Worm (Caenorhabditis elegans) whole organism, L2 larva: ENCODE results near the gene tif-1A.
A peak's percentile ranks its signal among the peaks of the same experiment; 100 is the strongest.

Experiments
- C34F6.9 ChIP-seq: fragments of 150-350 bp; optimal IDR thresholded peaks from 2 replicates; lab custom pipeline; 2014; ENCODE audit warnings: missing biosample characterization, missing genetic modification characterization
- F13H6.1 ChIP-seq: sonication (generic microtip); optimal IDR thresholded peaks from 2 replicates; lab custom pipeline; 2016; ENCODE audit warnings: missing genetic modification characterization, missing compliant biosample characterization
- R02D3.7 ChIP-seq: fragments of 150-350 bp; optimal IDR thresholded peaks from 2 replicates; lab custom pipeline; 2014; ENCODE audit warnings: missing biosample characterization, missing genetic modification characterization
- Y55F3AM.14 ChIP-seq: fragments of 200-800 bp; sonication (Bioruptor generic); optimal IDR thresholded peaks from 2 replicates; lab custom pipeline; 2018; ENCODE audit warnings: mild to moderate bottlenecking, missing genetic modification characterization, missing compliant biosample characterization
- alr-1 ChIP-seq: fragments of 150-350 bp; optimal IDR thresholded peaks from 2 replicates; lab custom pipeline; 2014; ENCODE audit warnings: missing biosample characterization, missing genetic modification characterization
- aly-2 ChIP-seq: fragments of 150-350 bp; optimal IDR thresholded peaks from 2 replicates; lab custom pipeline; 2014; ENCODE audit warnings: missing biosample characterization, missing genetic modification characterization
- ama-1 ChIP-seq: fragments of 150-350 bp; optimal IDR thresholded peaks from 2 replicates; lab custom pipeline; 2018; ENCODE audit warnings: inconsistent platforms
- blmp-1 ChIP-seq: sonication (generic microtip); optimal IDR thresholded peaks from 2 replicates; lab custom pipeline; 2017; ENCODE audit warnings: missing genetic modification characterization, mild to moderate bottlenecking, missing compliant biosample characterization, antibody characterized with exemption, moderate library complexity; ENCODE audit not compliant: insufficient read depth
- ceh-16 ChIP-seq: fragments of 150-350 bp; optimal IDR thresholded peaks from 2 replicates; lab custom pipeline; 2014; ENCODE audit warnings: missing biosample characterization, missing genetic modification characterization
- ceh-82 ChIP-seq: fragments of 150-350 bp; optimal IDR thresholded peaks from 2 replicates; lab custom pipeline; 2014; ENCODE audit warnings: missing biosample characterization, missing genetic modification characterization
- crh-2 ChIP-seq: sonication (generic microtip); optimal IDR thresholded peaks from 2 replicates; lab custom pipeline; 2017; ENCODE audit warnings: missing biosample characterization, missing genetic modification characterization
- dmd-4 ChIP-seq: sonication (generic microtip); optimal IDR thresholded peaks from 2 replicates; lab custom pipeline; 2017; ENCODE audit warnings: missing biosample characterization, missing genetic modification characterization
- egl-27 ChIP-seq: sonication (generic microtip); optimal IDR thresholded peaks from 3 replicates; lab custom pipeline; 2017; ENCODE audit warnings: missing biosample characterization, missing genetic modification reagents, missing genetic modification characterization
- elt-1 ChIP-seq: fragments of 150-350 bp; optimal IDR thresholded peaks from 2 replicates; lab custom pipeline; 2014; ENCODE audit warnings: missing biosample characterization, missing genetic modification characterization
- fos-1 ChIP-seq: fragments of 150-350 bp; optimal IDR thresholded peaks from 2 replicates; lab custom pipeline; 2014; ENCODE audit warnings: missing biosample characterization, missing genetic modification characterization
- gmeb-1 ChIP-seq: fragments of 150-350 bp; optimal IDR thresholded peaks from 2 replicates; lab custom pipeline; 2014; ENCODE audit warnings: missing biosample characterization, missing genetic modification characterization
- lin-11 ChIP-seq: fragments of 150-350 bp; sonication (generic microtip); optimal IDR thresholded peaks from 2 replicates; lab custom pipeline; 2014; ENCODE audit warnings: missing biosample characterization, missing genetic modification characterization, inconsistent platforms, mixed read lengths
- lin-13 ChIP-seq: fragments of 150-350 bp; optimal IDR thresholded peaks from 2 replicates; lab custom pipeline; 2014; ENCODE audit warnings: missing biosample characterization, missing genetic modification reagents, missing genetic modification characterization
- lin-39 ChIP-seq: fragments of 150-350 bp; optimal IDR thresholded peaks from 2 replicates; lab custom pipeline; 2014; ENCODE audit warnings: missing biosample characterization, missing genetic modification reagents, missing genetic modification characterization
- lsy-2 ChIP-seq, 2 experiments: fragments of 150-350 bp in 1 of 2; sonication (generic microtip) in 1 of 2; optimal IDR thresholded peaks; 2 replicates each; lab custom pipeline; 2014 to 2017; ENCODE audit warnings: missing biosample characterization in 2 of 2, missing genetic modification characterization in 2 of 2
- mab-5 ChIP-seq: fragments of 150-350 bp; optimal IDR thresholded peaks from 2 replicates; lab custom pipeline; 2014; ENCODE audit warnings: missing biosample characterization, missing genetic modification characterization
- mbf-1 ChIP-seq: sonication (generic microtip); optimal IDR thresholded peaks from 2 replicates; lab custom pipeline; 2017; ENCODE audit warnings: missing biosample characterization, missing genetic modification characterization
- mdl-1 ChIP-seq, 2 experiments: fragments of 150-350 bp in 1 of 2; sonication (generic microtip) in 1 of 2; optimal IDR thresholded peaks; 2 replicates each; lab custom pipeline; 2017; ENCODE audit warnings: missing biosample characterization in 2 of 2, missing genetic modification characterization in 2 of 2
- nhr-10 ChIP-seq: sonication (generic microtip); optimal IDR thresholded peaks from 2 replicates; lab custom pipeline; 2017; ENCODE audit warnings: missing biosample characterization, missing genetic modification characterization
- nhr-11 ChIP-seq: fragments of 150-350 bp; optimal IDR thresholded peaks from 2 replicates; lab custom pipeline; 2014; ENCODE audit warnings: missing biosample characterization, missing genetic modification characterization
- nhr-129 ChIP-seq: fragments of 150-350 bp; optimal IDR thresholded peaks from 2 replicates; lab custom pipeline; 2014; ENCODE audit warnings: missing biosample characterization, missing genetic modification characterization
- nhr-21 ChIP-seq: fragments of 150-350 bp; optimal IDR thresholded peaks from 2 replicates; lab custom pipeline; 2014; ENCODE audit warnings: missing biosample characterization, missing genetic modification characterization
- nhr-23 ChIP-seq: fragments of 150-350 bp; optimal IDR thresholded peaks from 2 replicates; lab custom pipeline; 2014; ENCODE audit warnings: missing biosample characterization, missing genetic modification reagents, missing genetic modification characterization
- nhr-237 ChIP-seq: fragments of 150-350 bp; optimal IDR thresholded peaks from 2 replicates; lab custom pipeline; 2014; ENCODE audit warnings: missing biosample characterization, missing genetic modification characterization
- nhr-25 ChIP-seq: fragments of 150-350 bp; sonication (generic microtip); optimal IDR thresholded peaks from 3 replicates; lab custom pipeline; 2014; ENCODE audit warnings: missing biosample characterization, missing genetic modification characterization
- nhr-6 ChIP-seq: fragments of 150-350 bp; optimal IDR thresholded peaks from 2 replicates; lab custom pipeline; 2014; ENCODE audit warnings: missing biosample characterization, missing genetic modification characterization
- nhr-77 ChIP-seq: fragments of 150-350 bp; optimal IDR thresholded peaks from 2 replicates; lab custom pipeline; 2014; ENCODE audit warnings: missing biosample characterization, missing genetic modification characterization
- peb-1 ChIP-seq: fragments of 150-350 bp; optimal IDR thresholded peaks from 2 replicates; lab custom pipeline; 2014; ENCODE audit warnings: missing biosample characterization, missing genetic modification characterization
- sem-4 ChIP-seq: fragments of 150-350 bp; optimal IDR thresholded peaks from 2 replicates; lab custom pipeline; 2014; ENCODE audit warnings: missing biosample characterization, missing genetic modification reagents, missing genetic modification characterization
- skn-1 ChIP-seq: sonication (generic microtip); optimal IDR thresholded peaks from 2 replicates; lab custom pipeline; 2017; ENCODE audit warnings: missing biosample characterization, missing genetic modification characterization
- sma-3 ChIP-seq: sonication (generic microtip); optimal IDR thresholded peaks from 2 replicates; lab custom pipeline; 2016; ENCODE audit warnings: missing genetic modification reagents, missing genetic modification characterization, missing compliant biosample characterization
- sma-9 ChIP-seq, 2 experiments: fragments of 150-350 bp in 1 of 2; sonication (generic microtip) in 1 of 2; optimal IDR thresholded peaks; 2 replicates each; lab custom pipeline; 2014 to 2016; ENCODE audit warnings: missing genetic modification characterization in 2 of 2, mild to moderate bottlenecking in 1 of 2, missing biosample characterization in 1 of 2, missing compliant biosample characterization in 1 of 2, missing genetic modification reagents in 1 of 2, moderate library complexity in 1 of 2
- snpc-4 ChIP-seq: fragments of 150-350 bp; optimal IDR thresholded peaks from 2 replicates; lab custom pipeline; 2014; ENCODE audit warnings: missing biosample characterization, missing genetic modification characterization
- unc-39 ChIP-seq: fragments of 150-350 bp; optimal IDR thresholded peaks from 2 replicates; lab custom pipeline; 2014; ENCODE audit warnings: missing biosample characterization, missing genetic modification characterization
- unc-55 ChIP-seq: fragments of 150-350 bp; sonication (generic microtip); optimal IDR thresholded peaks from 3 replicates; lab custom pipeline; 2014; ENCODE audit warnings: missing biosample characterization, missing genetic modification reagents, missing genetic modification characterization
- unc-62 ChIP-seq: fragments of 150-350 bp; optimal IDR thresholded peaks from 2 replicates; lab custom pipeline; 2014; ENCODE audit warnings: missing biosample characterization, missing genetic modification reagents, missing genetic modification characterization
- zag-1 ChIP-seq: fragments of 150-350 bp; optimal IDR thresholded peaks from 2 replicates; lab custom pipeline; 2014; ENCODE audit warnings: missing biosample characterization, missing genetic modification characterization
- ztf-1 ChIP-seq: fragments of 200-800 bp; sonication (Bioruptor generic); conservative IDR thresholded peaks from 2 replicates; pipeline ENCODE4 v1.3.6; 2022; ENCODE audit warnings: missing genetic modification characterization, missing compliant biosample characterization
- ztf-11 ChIP-seq: sonication (generic microtip); optimal IDR thresholded peaks from 2 replicates; lab custom pipeline; 2017; ENCODE audit warnings: missing biosample characterization, missing genetic modification characterization
- ztf-4 ChIP-seq: fragments of 150-350 bp; optimal IDR thresholded peaks from 2 replicates; lab custom pipeline; 2014; ENCODE audit warnings: missing biosample characterization, missing genetic modification characterization

Gene tif-1A

DNA sequence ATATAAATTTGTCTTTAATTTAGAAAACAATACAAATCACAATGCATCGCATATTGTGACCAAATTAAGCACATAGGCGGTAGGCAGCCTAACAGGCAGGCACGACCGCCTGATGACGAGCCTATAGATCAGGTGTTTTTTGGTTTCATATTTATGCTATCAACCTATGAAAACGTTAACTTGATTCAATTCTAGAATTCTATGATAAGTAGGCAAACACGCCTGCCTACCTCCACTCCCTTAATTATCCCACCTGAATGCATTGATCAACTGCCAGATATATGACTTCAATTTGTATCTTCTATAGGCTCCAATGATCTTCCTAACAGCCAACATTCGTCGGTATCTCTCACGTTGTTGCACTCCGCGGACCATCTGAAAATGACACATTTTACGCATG lies 26.9 kb upstream of the tif-1A start:
- TF ChIP-seq sma-9 (GFP tag; optimal IDR thresholded peaks at IDR 0.05; lab: Kevin White, UChicago): no peak
- TF ChIP-seq sma-9 (tag; optimal IDR thresholded peaks at IDR 0.05; lab: Kevin White, UChicago): no peak
- no peak for TF ChIP-seq elt-1
- TF ChIP-seq egl-27: no peak
- no peak for TF ChIP-seq nhr-10 (tag; lab: Kevin White, UChicago)
- no peak for TF ChIP-seq peb-1

DNA sequence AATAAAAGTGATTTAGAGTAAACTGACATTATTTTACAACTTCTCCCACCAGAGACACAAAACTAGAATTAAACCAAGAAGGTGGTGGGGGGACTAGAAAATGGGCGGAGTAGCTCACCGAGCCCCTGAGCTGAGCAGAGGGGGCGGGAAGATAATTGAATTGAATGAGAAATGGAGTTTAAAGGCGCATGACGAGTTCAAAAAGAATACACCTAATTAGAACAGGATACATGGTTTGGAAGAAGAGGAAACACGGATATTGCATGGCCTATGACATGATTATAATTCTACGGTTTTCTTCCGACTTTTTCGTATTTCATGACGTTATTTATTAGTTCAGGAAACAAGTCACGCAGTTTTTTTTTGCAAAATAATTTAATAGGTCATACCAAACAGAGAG lies 24.1 kb upstream of the tif-1A start, which contains the start of gene T02C12.5:
Gene T02C12.5, minus strand, starts transcription at position 101 of the 400 bp plus-strand sequence.
- TF ChIP-seq nhr-11 (tag; lab: Kevin White, UChicago) (no peak), nhr-6 (tag; lab: Kevin White, UChicago) (no peak), F13H6.1 (tag; lab: Kevin White, UChicago) (no peak), nhr-237 (no peak), peb-1 (no peak), nhr-21 (tag; lab: Kevin White, UChicago) (no peak), sma-3 (no peak), lsy-2 (tag; optimal IDR thresholded peaks at IDR 0.05; lab: Kevin White, UChicago) (no peak), nhr-129 (tag; lab: Kevin White, UChicago) (no peak), ceh-82 (tag; lab: Kevin White, UChicago) (no peak), unc-55 (no peak), C34F6.9 (no peak), nhr-25 (tag; lab: Kevin White, UChicago) (no peak)

DNA sequence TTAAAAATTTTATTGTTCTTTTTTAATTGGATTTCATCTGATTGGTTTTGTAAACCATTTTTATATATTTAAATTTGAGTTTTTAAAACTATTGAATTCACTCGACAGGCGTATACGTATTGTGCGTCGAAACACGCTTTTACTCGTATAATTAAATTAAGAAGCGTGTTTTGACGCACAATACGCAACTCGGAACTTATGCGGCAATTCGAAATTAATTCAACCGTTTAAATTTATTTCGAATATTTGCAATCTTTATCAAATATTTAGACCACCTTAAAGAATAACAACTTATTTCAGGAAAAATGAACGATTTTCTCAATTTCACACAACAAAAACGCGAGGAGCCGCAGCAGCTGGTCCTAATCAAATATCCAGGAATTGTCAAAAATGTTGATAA lies 18.0 kb upstream of the tif-1A start, which contains the start of gene tftc-5:
Gene tftc-5, plus strand, starts transcription at position 301 of the 400 bp plus-strand sequence.
- no peak for TF ChIP-seq ztf-1 (GFP tag; lab: Robert Waterston, UW)

DNA sequence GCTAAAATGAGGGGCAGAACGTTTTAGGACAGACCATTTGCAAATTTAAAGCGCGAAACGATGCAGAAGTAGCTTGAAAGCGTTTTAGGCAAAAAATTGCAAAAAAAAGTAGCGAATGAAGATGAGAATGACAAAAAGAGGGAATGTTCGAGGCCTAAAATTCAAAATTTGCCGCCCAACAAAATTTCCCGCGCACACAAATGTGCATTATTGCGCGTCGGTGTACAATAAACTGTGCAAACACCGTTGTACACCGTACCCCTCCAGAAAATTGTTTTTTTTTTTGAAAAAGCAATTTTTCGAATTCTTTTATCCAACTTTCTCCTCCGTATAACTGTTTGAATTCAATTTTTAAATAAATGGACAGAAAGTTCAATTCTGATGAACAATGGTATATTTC lies 15.9 kb upstream of the tif-1A start, which contains the start of gene snpc-3.4:
Gene snpc-3.4, plus strand, starts transcription at position 237 of the 400 bp plus-strand sequence.
- no peak for TF ChIP-seq R02D3.7 (tag; lab: Kevin White, UChicago)
- TF ChIP-seq unc-62 (GFP tag; lab: Kevin White, UChicago): no peak
- TF ChIP-seq nhr-129 (tag; lab: Kevin White, UChicago): peak; percentile 72
- peak; percentile 61 for TF ChIP-seq sem-4 (tag; lab: Kevin White, UChicago)
- TF ChIP-seq nhr-6 (tag; lab: Kevin White, UChicago): peak; percentile 10
- TF ChIP-seq nhr-237: no peak
- TF ChIP-seq skn-1 (tag; lab: Kevin White, UChicago): no peak
- TF ChIP-seq C34F6.9: peak; percentile 90
- peak; percentile 17 for TF ChIP-seq F13H6.1 (tag; lab: Kevin White, UChicago)
- peak; percentile 25 for TF ChIP-seq lin-11 (tag; lab: Kevin White, UChicago)
- TF ChIP-seq alr-1 (tag; lab: Kevin White, UChicago): no peak
- TF ChIP-seq nhr-21 (tag; lab: Kevin White, UChicago): peak; percentile 37
- TF ChIP-seq zag-1 (tag; lab: Kevin White, UChicago): no peak
- no peak for TF ChIP-seq snpc-4
- TF ChIP-seq dmd-4: no peak
- TF ChIP-seq nhr-10 (tag; lab: Kevin White, UChicago): no peak
- no peak for TF ChIP-seq nhr-11 (tag; lab: Kevin White, UChicago)
- TF ChIP-seq unc-55: peak; percentile 93
- no peak for TF ChIP-seq ama-1 (lab: Kevin White, UChicago)
- peak; percentile 65 for TF ChIP-seq fos-1 (tag; lab: Kevin White, UChicago)
- TF ChIP-seq gmeb-1 (tag; lab: Kevin White, UChicago): peak; percentile 80
- TF ChIP-seq Y55F3AM.14 (GFP tag; lab: Kevin White, UChicago): no peak
- TF ChIP-seq unc-39 (tag; lab: Kevin White, UChicago): no peak
- peak; percentile 58 for TF ChIP-seq nhr-25 (tag; lab: Kevin White, UChicago)
- no peak for TF ChIP-seq ztf-4 (tag; lab: Kevin White, UChicago)
- TF ChIP-seq ceh-82 (tag; lab: Kevin White, UChicago): no peak
- TF ChIP-seq sma-3: peak; percentile 61
- no peak for TF ChIP-seq mbf-1 (tag; lab: Kevin White, UChicago)
- no peak for TF ChIP-seq peb-1
- TF ChIP-seq lin-39 (tag; lab: Kevin White, UChicago): no peak
- TF ChIP-seq lsy-2 (tag; optimal IDR thresholded peaks at IDR 0.05; lab: Kevin White, UChicago): peak; percentile 93 to 99
- TF ChIP-seq lin-13 (GFP tag; lab: Kevin White, UChicago): peak; percentile 74
- TF ChIP-seq nhr-77 (tag; lab: Kevin White, UChicago): no peak
- TF ChIP-seq ztf-1 (GFP tag; lab: Robert Waterston, UW): no peak
- TF ChIP-seq blmp-1: no peak
- TF ChIP-seq elt-1: no peak
- peak; percentile 80 for TF ChIP-seq crh-2 (tag; lab: Kevin White, UChicago)
- TF ChIP-seq mab-5 (tag; lab: Kevin White, UChicago): peak; percentile 47
- no peak for TF ChIP-seq aly-2 (tag; lab: Kevin White, UChicago)
- no peak for TF ChIP-seq nhr-23 (tag; lab: Kevin White, UChicago)
- TF ChIP-seq ceh-16: no peak
- TF ChIP-seq sma-9 (GFP tag; optimal IDR thresholded peaks at IDR 0.05; lab: Kevin White, UChicago): peak; percentile 24
- TF ChIP-seq sma-9 (tag; optimal IDR thresholded peaks at IDR 0.05; lab: Kevin White, UChicago): no peak
- no peak for TF ChIP-seq mdl-1 (tag; optimal IDR thresholded peaks at IDR 0.05; lab: Kevin White, UChicago)
- TF ChIP-seq ztf-11 (tag; lab: Kevin White, UChicago): no peak
